Fruit fly (Drosophila melanogaster) whole organism, prepupa: ENCODE results near the gene Tmem43.
A peak's percentile ranks its signal among the peaks of the same experiment; 100 is the strongest.

Experiments
- CG16779 ChIP-seq: fragments of 200-800 bp; sonication (Bioruptor generic); optimal IDR thresholded peaks from 3 replicates; lab custom pipeline; 2017; ENCODE audit warnings: missing biosample characterization, mild to moderate bottlenecking, missing genetic modification characterization
- CG32006 ChIP-seq: fragments of 200-800 bp; sonication (Bioruptor generic); optimal IDR thresholded peaks from 3 replicates; lab custom pipeline; 2017; ENCODE audit warnings: missing biosample characterization, mild to moderate bottlenecking, missing genetic modification characterization
- CG3919 ChIP-seq: fragments of 200-800 bp; sonication (Bioruptor generic); optimal IDR thresholded peaks from 3 replicates; lab custom pipeline; 2016; ENCODE audit warnings: missing biosample characterization, missing genetic modification characterization
- CG4318 ChIP-seq: fragments of 200-800 bp; sonication (Bioruptor generic); optimal IDR thresholded peaks from 3 replicates; lab custom pipeline; 2017; ENCODE audit warnings: missing biosample characterization, mild to moderate bottlenecking, missing genetic modification characterization
- CG6276 ChIP-seq: fragments of 200-800 bp; sonication (Bioruptor generic); optimal IDR thresholded peaks from 2 replicates; lab custom pipeline; 2017; ENCODE audit warnings: missing biosample characterization, mild to moderate bottlenecking, missing genetic modification characterization
- CG6808 ChIP-seq: fragments of 200-800 bp; sonication (Bioruptor generic); optimal IDR thresholded peaks from 3 replicates; lab custom pipeline; 2017; ENCODE audit warnings: missing biosample characterization, missing genetic modification characterization, mild to moderate bottlenecking, moderate library complexity, missing genetic modification reagents
- CG6854 ChIP-seq: fragments of 200-800 bp; sonication (Bioruptor generic); optimal IDR thresholded peaks from 2 replicates; lab custom pipeline; 2017; ENCODE audit warnings: missing biosample characterization, mild to moderate bottlenecking, missing genetic modification characterization
- Hr39 ChIP-seq: fragments of 200-800 bp; sonication (Bioruptor generic); optimal IDR thresholded peaks from 2 replicates; lab custom pipeline; 2016; ENCODE audit warnings: missing biosample characterization, missing genetic modification characterization
- Lpt ChIP-seq: fragments of 200-800 bp; sonication (Bioruptor generic); optimal IDR thresholded peaks from 3 replicates; lab custom pipeline; 2016; ENCODE audit warnings: missing biosample characterization, missing genetic modification characterization
- Sox102F ChIP-seq: fragments of 200-800 bp; sonication (Bioruptor generic); optimal IDR thresholded peaks from 2 replicates; lab custom pipeline; 2016; ENCODE audit warnings: missing biosample characterization, mild to moderate bottlenecking, missing genetic modification characterization
- Sox15 ChIP-seq: fragments of 200-800 bp; sonication (Bioruptor generic); optimal IDR thresholded peaks from 3 replicates; lab custom pipeline; 2016; ENCODE audit warnings: missing biosample characterization, missing genetic modification characterization
- achi ChIP-seq: fragments of 200-800 bp; sonication (Bioruptor generic); optimal IDR thresholded peaks from 3 replicates; lab custom pipeline; 2016; ENCODE audit warnings: missing biosample characterization, missing genetic modification characterization
- lz ChIP-seq: fragments of 200-800 bp; sonication (Bioruptor generic); optimal IDR thresholded peaks from 3 replicates; lab custom pipeline; 2016; ENCODE audit warnings: missing biosample characterization, missing genetic modification characterization

- no peak for TF ChIP-seq CG4318 (GFP tag; lab: Kevin White, UChicago)
- no peak for TF ChIP-seq lz (GFP tag; lab: Kevin White, UChicago)
- no peak for TF ChIP-seq CG16779 (tag; lab: Kevin White, UChicago)
- no peak for TF ChIP-seq CG32006 (GFP tag; lab: Kevin White, UChicago)
- no peak for TF ChIP-seq Sox15
- TF ChIP-seq CG6808 (GFP tag; lab: Kevin White, UChicago): no peak
- no peak for TF ChIP-seq Hr39 (GFP tag; lab: Kevin White, UChicago)
- TF ChIP-seq CG3919 (GFP tag; lab: Kevin White, UChicago): peak; percentile 42
- TF ChIP-seq achi (GFP tag; lab: Kevin White, UChicago): no peak
- TF ChIP-seq CG6276: no peak
- no peak for TF ChIP-seq CG6854
- no peak for TF ChIP-seq Lpt (GFP tag; lab: Kevin White, UChicago)
- peak; percentile 14 for TF ChIP-seq Sox102F
Observed at dm6 chr3L:7868581-7869236, 46.2 kb downstream of the Tmem43 start, which contains the start of gene CG32365.
